Worm (Caenorhabditis elegans) whole organism, L4 larva: ENCODE data around the gene ncx-7.

Source experiments
- Y48G9A.11 ChIP-seq: fragments of 200-800 bp; sonication (Bioruptor generic); IDR thresholded peaks from 2 replicates; pipeline ENCODE4 v1.3.6; 2022; ENCODE audit warnings: missing genetic modification reagents, missing genetic modification characterization, missing compliant biosample characterization
- ZK337.2 ChIP-seq: fragments of 200-800 bp; sonication (Bioruptor generic); IDR thresholded peaks from 2 replicates; pipeline ENCODE4 v1.3.6; 2022; ENCODE audit warnings: missing genetic modification reagents, missing genetic modification characterization, missing compliant biosample characterization
- ZK546.5 ChIP-seq, 2 experiments: sonication (generic microtip); optimal IDR thresholded peaks; 2 replicates each; lab custom pipeline; 2017; ENCODE audit warnings: missing biosample characterization in 2 of 2, missing genetic modification characterization in 2 of 2
- aha-1 ChIP-seq: fragments of 150-350 bp; peaks from one replicate; lab custom pipeline; 2014; ENCODE audit warnings: missing biosample characterization, missing genetic modification characterization
- attf-4 ChIP-seq: sonication (generic microtip); optimal IDR thresholded peaks from 3 replicates; lab custom pipeline; 2017; ENCODE audit warnings: missing biosample characterization, missing genetic modification characterization
- ceh-44 ChIP-seq: fragments of 200-800 bp; sonication (Bioruptor generic); IDR thresholded peaks from 2 replicates; pipeline ENCODE4 v1.3.6; 2022; ENCODE audit warnings: missing genetic modification reagents, missing genetic modification characterization, missing compliant biosample characterization
- ceh-62 ChIP-seq: sonication (generic microtip); optimal IDR thresholded peaks from 2 replicates; lab custom pipeline; 2017; ENCODE audit warnings: missing biosample characterization, missing genetic modification characterization
- ceh-82 ChIP-seq: sonication (generic microtip); optimal IDR thresholded peaks from 2 replicates; lab custom pipeline; 2017; ENCODE audit warnings: missing biosample characterization, missing genetic modification characterization
- ctbp-1 ChIP-seq: fragments of 200-800 bp; sonication (Bioruptor generic); IDR thresholded peaks from 2 replicates; pipeline ENCODE4 v1.3.6; 2022; ENCODE audit warnings: missing genetic modification reagents, missing genetic modification characterization, missing compliant biosample characterization
- daf-16 ChIP-seq, 3 experiments: sonication (generic microtip); optimal IDR thresholded peaks; 2 replicates each; lab custom pipeline; 2016 to 2017; ENCODE audit warnings: missing genetic modification characterization in 3 of 3, missing genetic modification reagents in 3 of 3, mild to moderate bottlenecking in 2 of 3, missing compliant biosample characterization in 2 of 3, missing biosample characterization in 1 of 3, moderate library complexity in 1 of 3
- daf-8 ChIP-seq: fragments of 200-800 bp; sonication (Bioruptor generic); IDR thresholded peaks from 2 replicates; pipeline ENCODE4 v1.3.6; 2022; ENCODE audit warnings: missing genetic modification characterization, missing compliant biosample characterization
- dmd-6 ChIP-seq: fragments of 200-800 bp; sonication (Bioruptor generic); IDR thresholded peaks from 2 replicates; pipeline ENCODE4 v1.3.6; 2022; ENCODE audit warnings: missing genetic modification reagents, missing genetic modification characterization, missing compliant biosample characterization
- dmd-8 ChIP-seq: fragments of 200-800 bp; sonication (Bioruptor generic); IDR thresholded peaks from 2 replicates; pipeline ENCODE4 v1.3.6; 2022; ENCODE audit warnings: missing genetic modification characterization, missing compliant biosample characterization
- dpl-1 ChIP-seq: fragments of 150-350 bp; optimal IDR thresholded peaks from 2 replicates; lab custom pipeline; 2014; ENCODE audit warnings: missing biosample characterization, missing genetic modification reagents, missing genetic modification characterization
- duxl-1 ChIP-seq: sonication (generic microtip); optimal IDR thresholded peaks from 2 replicates; lab custom pipeline; 2016; ENCODE audit warnings: mild to moderate bottlenecking, missing genetic modification characterization, moderate library complexity, missing compliant biosample characterization; ENCODE audit not compliant: poor library complexity
- dve-1 ChIP-seq: sonication (generic microtip); optimal IDR thresholded peaks from 2 replicates; lab custom pipeline; 2017; ENCODE audit warnings: antibody characterized with exemption, mild to moderate bottlenecking, missing genetic modification characterization, missing compliant biosample characterization; ENCODE audit not compliant: insufficient read depth
- egl-27 ChIP-seq: sonication (generic microtip); optimal IDR thresholded peaks from 3 replicates; lab custom pipeline; 2017; ENCODE audit warnings: missing biosample characterization, missing genetic modification reagents, missing genetic modification characterization
- fkh-10 ChIP-seq: fragments of 150-350 bp; optimal IDR thresholded peaks from 2 replicates; lab custom pipeline; 2014; ENCODE audit warnings: missing biosample characterization, missing genetic modification reagents, missing genetic modification characterization
- hlh-30 ChIP-seq: sonication (generic microtip); optimal IDR thresholded peaks from 2 replicates; lab custom pipeline; 2017; ENCODE audit warnings: antibody characterized with exemption, mild to moderate bottlenecking, missing genetic modification characterization, missing compliant biosample characterization; ENCODE audit not compliant: insufficient read depth
- hmg-1.1 ChIP-seq: fragments of 200-800 bp; sonication (Bioruptor generic); IDR thresholded peaks from 2 replicates; pipeline ENCODE4 v1.3.6; 2022; ENCODE audit warnings: missing genetic modification reagents, missing genetic modification characterization, missing compliant biosample characterization
- lim-7 ChIP-seq: fragments of 200-800 bp; sonication (Bioruptor generic); IDR thresholded peaks from 2 replicates; pipeline ENCODE4 v1.3.6; 2022; ENCODE audit warnings: missing genetic modification characterization, missing compliant biosample characterization
- lin-38 ChIP-seq: fragments of 200-800 bp; sonication (Bioruptor generic); IDR thresholded peaks from 2 replicates; pipeline ENCODE4 v1.3.6; 2022; ENCODE audit warnings: missing genetic modification reagents, missing genetic modification characterization, missing compliant biosample characterization
- lin-39 ChIP-seq: fragments of 150-350 bp; optimal IDR thresholded peaks from 2 replicates; lab custom pipeline; 2014; ENCODE audit warnings: missing biosample characterization, missing genetic modification reagents, missing genetic modification characterization
- lsy-2 ChIP-seq, 2 experiments: fragments of 150-350 bp in 1 of 2; sonication (generic microtip) in 1 of 2; optimal IDR thresholded peaks; 2 replicates each; lab custom pipeline; 2014 to 2017; ENCODE audit warnings: missing biosample characterization in 2 of 2, missing genetic modification characterization in 2 of 2
- madf-9 ChIP-seq: fragments of 200-800 bp; sonication (Bioruptor generic); conservative IDR thresholded peaks from 2 replicates; pipeline ENCODE4 v1.3.6; 2022; ENCODE audit warnings: missing genetic modification reagents, missing genetic modification characterization, missing compliant biosample characterization
- mdl-1 ChIP-seq, 2 experiments: fragments of 150-350 bp in 1 of 2; sonication (generic microtip) in 1 of 2; optimal IDR thresholded peaks; 2 replicates each; lab custom pipeline; 2014 to 2017; ENCODE audit warnings: missing biosample characterization in 2 of 2, missing genetic modification characterization in 2 of 2
- mep-1 ChIP-seq: fragments of 150-350 bp; sonication (generic microtip); optimal IDR thresholded peaks from 3 replicates; lab custom pipeline; 2014; ENCODE audit warnings: missing biosample characterization, missing genetic modification characterization
- mes-2 ChIP-seq: sonication (generic microtip); optimal IDR thresholded peaks from 2 replicates; lab custom pipeline; 2016; ENCODE audit warnings: missing genotype, mild to moderate bottlenecking, missing genetic modification characterization, missing compliant biosample characterization; ENCODE audit not compliant: poor library complexity, severe bottlenecking
- mxl-3 ChIP-seq: fragments of 200-800 bp; sonication (Bioruptor generic); optimal IDR thresholded peaks from 2 replicates; lab custom pipeline; 2018; ENCODE audit warnings: mild to moderate bottlenecking, missing genetic modification characterization, missing compliant biosample characterization
- nhr-11 ChIP-seq: fragments of 150-350 bp; optimal IDR thresholded peaks from 2 replicates; lab custom pipeline; 2014; ENCODE audit warnings: missing biosample characterization, missing genetic modification characterization
- nhr-28 ChIP-seq: fragments of 150-350 bp; optimal IDR thresholded peaks from 2 replicates; lab custom pipeline; 2014; ENCODE audit warnings: missing biosample characterization, missing genetic modification characterization
- nhr-41 ChIP-seq: fragments of 200-800 bp; sonication (Bioruptor generic); IDR thresholded peaks from 2 replicates; pipeline ENCODE4 v1.3.6; 2022; ENCODE audit warnings: missing genetic modification reagents, missing genetic modification characterization, missing compliant biosample characterization
- nhr-6 ChIP-seq: fragments of 150-350 bp; optimal IDR thresholded peaks from 2 replicates; lab custom pipeline; 2014; ENCODE audit warnings: missing biosample characterization, missing genetic modification characterization
- nhr-76 ChIP-seq: fragments of 150-350 bp; optimal IDR thresholded peaks from 2 replicates; lab custom pipeline; 2014; ENCODE audit warnings: missing biosample characterization, missing genetic modification characterization
- nhr-77 ChIP-seq: fragments of 150-350 bp; optimal IDR thresholded peaks from 2 replicates; lab custom pipeline; 2014; ENCODE audit warnings: missing biosample characterization, missing genetic modification characterization
- php-3 ChIP-seq: fragments of 200-800 bp; sonication (Bioruptor generic); IDR thresholded peaks from 2 replicates; pipeline ENCODE4 v1.3.6; 2022; ENCODE audit warnings: missing genetic modification reagents, missing genetic modification characterization, missing compliant biosample characterization
- pqm-1 ChIP-seq: sonication (generic microtip); optimal IDR thresholded peaks from 2 replicates; lab custom pipeline; 2017; ENCODE audit warnings: missing biosample characterization, missing genetic modification characterization
- sdz-12 ChIP-seq: fragments of 200-800 bp; sonication (Bioruptor generic); optimal IDR thresholded peaks from 2 replicates; lab custom pipeline; 2018; ENCODE audit warnings: mild to moderate bottlenecking, missing genetic modification characterization, missing compliant biosample characterization
- skn-1 ChIP-seq: fragments of 150-350 bp; optimal IDR thresholded peaks from 2 replicates; lab custom pipeline; 2014; ENCODE audit warnings: missing biosample characterization, missing genetic modification characterization
- spr-1 ChIP-seq: sonication (generic microtip); optimal IDR thresholded peaks from 2 replicates; lab custom pipeline; 2016; ENCODE audit warnings: mild to moderate bottlenecking, missing genetic modification characterization, missing compliant biosample characterization
- spr-3 ChIP-seq: fragments of 200-800 bp; sonication (Bioruptor generic); optimal IDR thresholded peaks from 2 replicates; lab custom pipeline; 2018; ENCODE audit warnings: mild to moderate bottlenecking, missing genetic modification characterization, missing compliant biosample characterization
- unc-62 ChIP-seq, 3 experiments: fragments of 150-350 bp in 1 of 3; sonication (generic microtip); optimal IDR thresholded peaks in 2 of 3; peaks in 1 of 3; 1 replicate in 1 of 3; 2 replicates in 2 of 3; lab custom pipeline; 2014 to 2017; ENCODE audit warnings: missing biosample characterization in 3 of 3, missing genetic modification characterization in 3 of 3, missing genetic modification reagents in 3 of 3, missing genotype in 1 of 3
- vab-7 ChIP-seq: fragments of 200-800 bp; sonication (Bioruptor generic); IDR thresholded peaks from 2 replicates; pipeline ENCODE4 v1.3.6; 2022; ENCODE audit warnings: missing genetic modification reagents, missing genetic modification characterization, missing compliant biosample characterization
- zag-1 ChIP-seq: fragments of 150-350 bp; optimal IDR thresholded peaks from 2 replicates; lab custom pipeline; 2014; ENCODE audit warnings: missing biosample characterization, missing genetic modification characterization
- zip-2 ChIP-seq: fragments of 150-350 bp; optimal IDR thresholded peaks from 2 replicates; lab custom pipeline; 2014; ENCODE audit warnings: missing biosample characterization, missing genetic modification characterization
- ztf-7 ChIP-seq: fragments of 150-350 bp; optimal IDR thresholded peaks from 2 replicates; lab custom pipeline; 2014; ENCODE audit warnings: missing biosample characterization, missing genetic modification characterization

The ncx-7 gene

DNA sequence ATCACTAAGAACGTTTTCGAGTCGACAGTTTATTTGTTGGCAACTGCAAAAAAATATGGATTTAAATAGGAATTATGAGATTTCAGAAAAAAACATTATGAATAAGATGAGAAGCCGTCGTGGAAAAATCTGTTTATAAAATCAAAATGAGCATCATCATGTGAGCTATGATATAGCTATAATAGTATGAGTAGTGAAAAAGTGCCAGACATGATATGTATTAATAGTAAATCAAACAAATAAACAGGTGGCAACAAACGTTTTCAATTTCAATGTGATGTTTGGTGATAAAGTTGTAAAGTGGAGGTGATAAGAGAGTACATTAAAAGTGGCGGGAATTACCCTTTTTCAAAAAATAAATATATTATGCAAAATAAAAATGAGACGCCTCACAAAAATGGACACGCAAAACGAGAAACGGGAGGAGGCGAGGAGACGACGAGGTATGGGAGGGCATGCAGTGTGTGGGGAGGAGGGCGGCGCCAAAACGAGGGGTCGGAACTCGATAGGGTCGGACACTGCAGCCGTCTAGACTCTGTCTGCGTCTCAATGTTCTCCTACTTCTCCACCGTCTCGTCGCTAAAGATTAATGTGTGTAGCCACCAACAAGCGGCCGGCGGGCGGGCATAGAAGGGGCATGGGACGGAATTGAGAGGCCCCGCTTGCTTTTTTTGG lies 52.4 kb downstream of the ncx-7 start, which contains the start of gene C07A9.9 (continued):
- TF ChIP-seq skn-1 (tag; lab: Kevin White, UChicago) (no peak), mep-1 (tag; lab: Kevin White, UChicago) (peak; percentile 79), ceh-62 (tag; lab: Kevin White, UChicago) (no peak), egl-27 (no peak), ctbp-1 (GFP tag; lab: Robert Waterston, UW) (peak; percentile 64), nhr-11 (peak; percentile 59), dmd-8 (no peak), ceh-82 (tag; lab: Kevin White, UChicago) (no peak), vab-7 (GFP tag; lab: Robert Waterston, UW) (no peak; the same call in 1 of the 2 replicates), lim-7 (GFP tag; lab: Robert Waterston, UW) (no peak), spr-1 (tag; lab: Kevin White, UChicago) (peak; percentile 52), madf-9 (no peak), nhr-77 (peak; percentile 2), nhr-6 (tag; lab: Kevin White, UChicago) (peak; percentile 65), daf-8 (GFP tag; lab: Robert Waterston, UW) (no peak), lin-39 (no peak), spr-3 (GFP tag; lab: Kevin White, UChicago) (no peak), ZK337.2 (no peak), ZK546.5 (tag; optimal IDR thresholded peaks at IDR 0.05; lab: Kevin White, UChicago) (no peak), sdz-12 (GFP tag; lab: Kevin White, UChicago) (no peak)

DNA sequence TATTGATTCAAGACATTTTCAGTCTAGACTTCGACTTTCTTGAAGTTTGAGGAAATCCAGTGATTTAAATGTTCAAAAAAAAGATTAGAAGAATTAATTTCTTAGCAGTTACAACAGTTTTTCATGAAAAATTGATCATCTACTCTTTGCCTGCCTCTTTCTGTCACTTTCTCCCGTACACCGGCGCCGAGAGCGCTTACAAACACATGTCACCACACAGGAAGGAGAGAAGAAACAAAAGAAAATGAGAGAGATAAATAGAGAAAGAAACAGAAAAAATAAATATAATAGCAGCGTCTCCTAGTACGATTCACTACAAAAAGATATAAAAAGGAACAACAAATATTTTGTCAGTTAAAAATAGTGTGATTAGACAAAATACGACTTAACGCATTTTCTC lies 53.4 kb downstream of the ncx-7 start:
- TF ChIP-seq madf-9 (no peak), mxl-3 (GFP tag; lab: Kevin White, UChicago) (peak; percentile 57), dmd-8 (no peak), pqm-1 (tag; lab: Kevin White, UChicago) (peak; percentile 18), ctbp-1 (GFP tag; lab: Robert Waterston, UW) (no peak), mep-1 (tag; lab: Kevin White, UChicago) (peak; percentile 29), zip-2 (tag; lab: Kevin White, UChicago) (no peak), dpl-1 (GFP tag; lab: Kevin White, UChicago) (no peak), nhr-76 (no peak), ceh-44 (GFP tag; lab: Robert Waterston, UW) (no peak), dve-1 (tag; lab: Kevin White, UChicago) (peak; percentile 46), attf-4 (tag; lab: Kevin White, UChicago) (no peak), nhr-28 (tag; lab: Kevin White, UChicago) (peak; percentile 92), Y48G9A.11 (GFP tag; lab: Robert Waterston, UW) (no peak), fkh-10 (no peak), lin-38 (GFP tag; lab: Robert Waterston, UW) (peak; percentile 4; the same call in 1 of the 2 replicates), php-3 (no peak), mes-2 (peak; percentile 47), aha-1 (peak; percentile 22), dmd-6 (peak; percentile 6; the same call in 1 of the 2 replicates), hmg-1.1 (0 out of 2 replicates have a peak, but pooled peaks have one; percentile 19), hlh-30 (tag; lab: Kevin White, UChicago) (peak; percentile 27), mdl-1 (tag; optimal IDR thresholded peaks at IDR 0.05; lab: Kevin White, UChicago) (peak in 1 of 2 experiments; percentile 63), lsy-2 (tag; optimal IDR thresholded peaks at IDR 0.05; lab: Kevin White, UChicago) (no peak), ztf-7 (tag; lab: Kevin White, UChicago) (no peak), ZK337.2 (no peak), nhr-41 (GFP tag; lab: Robert Waterston, UW) (no peak), zag-1 (no peak), duxl-1 (tag; lab: Kevin White, UChicago) (no peak), daf-16 (GFP tag; optimal IDR thresholded peaks at IDR 0.05; lab: Kevin White, UChicago) (no peak), daf-16 (tag; optimal IDR thresholded peaks at IDR 0.05; lab: Kevin White, UChicago) (peak; percentile 18), unc-62 (GFP tag; optimal IDR thresholded peaks at IDR 0.05 in 1 of 2; lab: Kevin White, UChicago) (peak in 1 of 2 experiments; percentile 96), unc-62 (tag; optimal IDR thresholded peaks at IDR 0.05; lab: Kevin White, UChicago) (no peak), nhr-6 (tag; lab: Kevin White, UChicago) (peak; percentile 16)
- TF ChIP-seq, all 104 proteins: peak for 15
